Worm (Caenorhabditis elegans): ENCODE data around the gene unc-58.

DNA sequence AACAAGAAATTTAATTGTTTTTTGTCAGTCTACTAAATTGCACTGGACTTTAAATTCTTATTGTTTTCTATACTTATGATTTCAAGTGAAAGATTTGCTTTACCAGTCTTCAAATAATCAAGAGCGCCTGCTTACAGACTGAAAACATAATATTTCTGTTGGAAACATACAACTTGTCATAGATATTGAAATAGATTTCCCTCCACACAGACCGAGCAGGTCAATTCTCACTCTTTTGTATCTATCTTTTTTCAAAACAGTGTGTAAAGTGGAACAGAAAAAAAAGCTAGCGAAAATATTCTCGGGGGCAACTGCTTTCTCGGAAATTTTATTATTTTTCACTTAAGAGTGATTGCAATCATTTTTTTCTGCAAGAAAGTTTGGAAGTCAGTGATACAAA, 54.3 kb downstream of the unc-58 start:
- TF ChIP-seq blmp-1 (tag; optimal IDR thresholded peaks at IDR 0.05) = no peak
- no peak for TF ChIP-seq tbx-8 (GFP tag; optimal IDR thresholded peaks at IDR 0.05)
- TF ChIP-seq snpc-4 (tag; optimal IDR thresholded peaks at IDR 0.05) = no peak
- no peak for TF ChIP-seq unc-39 (tag; optimal IDR thresholded peaks at IDR 0.05)
- no peak for TF ChIP-seq lsy-2 (tag; optimal IDR thresholded peaks at IDR 0.05)
- no peak for TF ChIP-seq lin-13 (tag; optimal IDR thresholded peaks at IDR 0.05)
- TF ChIP-seq nhr-28 (tag; optimal IDR thresholded peaks at IDR 0.05) = no peak
- TF ChIP-seq pha-4 (tag; optimal IDR thresholded peaks at IDR 0.05) = no peak
- no peak for TF ChIP-seq unc-62 (GFP tag; optimal IDR thresholded peaks at IDR 0.05)
- no peak for TF ChIP-seq bed-3 (GFP tag; optimal IDR thresholded peaks at IDR 0.05)
- TF ChIP-seq hlh-1 (tag; optimal IDR thresholded peaks at IDR 0.05) = no peak
- TF ChIP-seq mls-2 (tag; optimal IDR thresholded peaks at IDR 0.05) = no peak
- no peak for TF ChIP-seq unc-120 (tag; optimal IDR thresholded peaks at IDR 0.05; ENCODE audit: poor library complexity, severe bottlenecking)
- TF ChIP-seq nhr-237 (tag; optimal IDR thresholded peaks at IDR 0.05) = no peak

All from whole organism, mixed stage, embryonic.